Worm (Caenorhabditis elegans): Measurements from ENCODE around the gene Y53C12A.3.

The Y53C12A.3 gene

ce11 chrII:9740552-9740951 is 34.5 kb upstream of the Y53C12A.3 start (continued):
- no peak for TF ChIP-seq ctbp-1 (GFP tag; IDR thresholded peaks at IDR 0.05)
- no peak for TF ChIP-seq lin-1 (GFP tag; IDR thresholded peaks at IDR 0.05)
- no peak for TF ChIP-seq lin-38 (GFP tag; IDR thresholded peaks at IDR 0.05)
- no peak for TF ChIP-seq unc-130 (GFP tag; optimal IDR thresholded peaks at IDR 0.05)
- peak; percentile 68 for TF ChIP-seq aha-1 (tag)
- TF ChIP-seq gei-8 (GFP tag; optimal IDR thresholded peaks at IDR 0.05), result no peak
- no peak for TF ChIP-seq php-3 (GFP tag; IDR thresholded peaks at IDR 0.05)
- no peak for TF ChIP-seq lim-7 (GFP tag; IDR thresholded peaks at IDR 0.05)
- no peak for TF ChIP-seq mdt-29 (GFP tag; IDR thresholded peaks at IDR 0.05)
- TF ChIP-seq ZK546.5 (tag; optimal IDR thresholded peaks at IDR 0.05), result no peak
- TF ChIP-seq dve-1 (tag; optimal IDR thresholded peaks at IDR 0.05; ENCODE audit: insufficient read depth), result peak; percentile 88
- no peak for TF ChIP-seq lin-13 (GFP tag; optimal IDR thresholded peaks at IDR 0.05)
- no peak for TF ChIP-seq jun-1 (tag; optimal IDR thresholded peaks at IDR 0.05)
- no peak for TF ChIP-seq snpc-1.2 (GFP tag; IDR thresholded peaks at IDR 0.05)
- no peak for TF ChIP-seq spr-3 (GFP tag; optimal IDR thresholded peaks at IDR 0.05)
- TF ChIP-seq nhr-237 (tag; optimal IDR thresholded peaks at IDR 0.05), result no peak
- TF ChIP-seq lir-3 (tag; optimal IDR thresholded peaks at IDR 0.05), result no peak
- TF ChIP-seq nhr-28 (tag; optimal IDR thresholded peaks at IDR 0.05), result peak; percentile 60
- TF ChIP-seq hif-1 (tag; optimal IDR thresholded peaks at IDR 0.05), result no peak
- no peak for TF ChIP-seq ceh-44 (GFP tag; IDR thresholded peaks at IDR 0.05)
- TF ChIP-seq madf-9 (GFP tag; conservative IDR thresholded peaks at IDR 0.05), result no peak
- TF ChIP-seq saeg-2 (GFP tag; IDR thresholded peaks at IDR 0.05), result no peak
- peak; percentile 90 for TF ChIP-seq pqm-1 (tag; optimal IDR thresholded peaks at IDR 0.05)
- TF ChIP-seq zfp-2 (tag; optimal IDR thresholded peaks at IDR 0.05), result no peak
- no peak for TF ChIP-seq dmd-8 (GFP tag; IDR thresholded peaks at IDR 0.05)
- peak; percentile 14 for TF ChIP-seq hlh-30 (tag; optimal IDR thresholded peaks at IDR 0.05; ENCODE audit: insufficient read depth)
- TF ChIP-seq F26F4.8 (GFP tag; conservative IDR thresholded peaks at IDR 0.05), result no peak
- no peak for TF ChIP-seq sdz-12 (GFP tag; optimal IDR thresholded peaks at IDR 0.05)
- no peak for TF ChIP-seq skn-1 (tag; optimal IDR thresholded peaks at IDR 0.05)
- no peak for TF ChIP-seq ceh-32 (tag; optimal IDR thresholded peaks at IDR 0.05; ENCODE audit: poor library complexity)
- no peak for TF ChIP-seq egl-27 (tag; optimal IDR thresholded peaks at IDR 0.05)
- TF ChIP-seq attf-4 (tag; optimal IDR thresholded peaks at IDR 0.05), result no peak
- TF ChIP-seq lin-39 (tag; optimal IDR thresholded peaks at IDR 0.05), result no peak
- TF ChIP-seq daf-16 (GFP tag; optimal IDR thresholded peaks at IDR 0.05), result peak in 1 of 2 experiments; percentile 24
- peak; percentile 87 for TF ChIP-seq daf-16 (tag; optimal IDR thresholded peaks at IDR 0.05)
- no peak for TF ChIP-seq ztf-7 (tag; optimal IDR thresholded peaks at IDR 0.05)
- no peak for TF ChIP-seq F49E8.2 (tag; optimal IDR thresholded peaks at IDR 0.05; ENCODE audit: borderline replicate concordance)
- TF ChIP-seq zip-11 (GFP tag; IDR thresholded peaks at IDR 0.05), result no peak
- no peak for TF ChIP-seq mep-1 (tag; optimal IDR thresholded peaks at IDR 0.05)
- TF ChIP-seq nhr-41 (GFP tag; IDR thresholded peaks at IDR 0.05), result no peak
- no peak for TF ChIP-seq fos-1 (tag; optimal IDR thresholded peaks at IDR 0.05)
- no peak for TF ChIP-seq pha-4 (GFP tag; IDR thresholded peaks at IDR 0.05)
- no peak for TF ChIP-seq pha-4 (tag; optimal IDR thresholded peaks at IDR 0.05)
- TF ChIP-seq nhr-77 (tag; optimal IDR thresholded peaks at IDR 0.05), result peak; percentile 39
- TF ChIP-seq ama-1 (optimal IDR thresholded peaks at IDR 0.05), result no peak
- no peak for TF ChIP-seq nhr-48 (tag; optimal IDR thresholded peaks at IDR 0.05)
- TF ChIP-seq nhr-102 (tag; optimal IDR thresholded peaks at IDR 0.05), result peak; percentile 29
- no peak for TF ChIP-seq T20F7.1 (GFP tag; optimal IDR thresholded peaks at IDR 0.05)
- TF ChIP-seq Y75B8A.6 (GFP tag; IDR thresholded peaks at IDR 0.05), result no peak
- no peak for TF ChIP-seq daf-8 (GFP tag; IDR thresholded peaks at IDR 0.05)
- TF ChIP-seq cey-2 (tag; optimal IDR thresholded peaks at IDR 0.05; ENCODE audit: borderline replicate concordance, insufficient read depth), result no peak
- TF ChIP-seq dmd-6 (GFP tag; IDR thresholded peaks at IDR 0.05), result peak; percentile 73
- TF ChIP-seq daf-12 (tag; optimal IDR thresholded peaks at IDR 0.05), result no peak
